Worm (Caenorhabditis elegans): Measurements from ENCODE around the gene eat-4.

eat-4 gene

ce11 chrIII:9144744-9145390 lies 8.2 kb downstream of the eat-4 start, which contains the start of the genes ZK512.2 and ZK512.4 (continued):
- TF ChIP-seq nhr-71 (tag; optimal IDR thresholded peaks at IDR 0.05) (peak; percentile 23), egl-13 (tag; optimal IDR thresholded peaks at IDR 0.05) (no peak), mdl-1 (tag; optimal IDR thresholded peaks at IDR 0.05) (no peak), ztf-4 (tag; optimal IDR thresholded peaks at IDR 0.05) (no peak), Y116A8C.19 (tag; optimal IDR thresholded peaks at IDR 0.05; ENCODE audit: borderline replicate concordance) (no peak), lin-15B (tag; optimal IDR thresholded peaks at IDR 0.05) (no peak), zip-4 (GFP tag; optimal IDR thresholded peaks at IDR 0.05) (no peak), efl-1 (optimal IDR thresholded peaks at IDR 0.05) (peak; percentile 20 to 27), efl-1 (GFP tag; optimal IDR thresholded peaks at IDR 0.05 in 1 of 2) (peak; percentile 58 to 91), ces-1 (GFP tag; optimal IDR thresholded peaks at IDR 0.05) (no peak), ama-1 (optimal IDR thresholded peaks at IDR 0.05) (no peak), fkh-10 (GFP tag; optimal IDR thresholded peaks at IDR 0.05) (no peak), lin-13 (GFP tag; optimal IDR thresholded peaks at IDR 0.05) (no peak), tbx-2 (tag; optimal IDR thresholded peaks at IDR 0.05) (no peak), nhr-28 (tag; optimal IDR thresholded peaks at IDR 0.05) (no peak), fkh-4 (tag; optimal IDR thresholded peaks at IDR 0.05; ENCODE audit: borderline replicate concordance) (no peak), nhr-76 (tag; optimal IDR thresholded peaks at IDR 0.05) (no peak), ceh-8 (GFP tag; optimal IDR thresholded peaks at IDR 0.05) (no peak), dsc-1 (tag; optimal IDR thresholded peaks at IDR 0.05) (no peak), jun-1 (tag; optimal IDR thresholded peaks at IDR 0.05) (no peak), lin-39 (tag; optimal IDR thresholded peaks at IDR 0.05) (no peak), egl-27 (tag; optimal IDR thresholded peaks at IDR 0.05) (no peak), mef-2 (tag; optimal IDR thresholded peaks at IDR 0.05) (no peak), lin-14 (GFP tag; optimal IDR thresholded peaks at IDR 0.05) (no peak), nhr-90 (tag; optimal IDR thresholded peaks at IDR 0.05; ENCODE audit: poor library complexity) (no peak), ceh-88 (GFP tag; IDR thresholded peaks at IDR 0.05) (no peak)

ce11 chrIII:9145765-9146164 lies 9.1 kb downstream of the eat-4 start, which contains the start of gene ZK512.8:
TSS of gene ZK512.8 (plus strand) at chrIII:9146065.
- TF ChIP-seq ceh-8 (GFP tag; optimal IDR thresholded peaks at IDR 0.05) (no peak), ztf-11 (tag; optimal IDR thresholded peaks at IDR 0.05) (no peak), nhr-90 (tag; optimal IDR thresholded peaks at IDR 0.05; ENCODE audit: poor library complexity) (no peak), blmp-1 (tag; optimal IDR thresholded peaks at IDR 0.05) (no peak), alr-1 (tag; optimal IDR thresholded peaks at IDR 0.05; ENCODE audit: borderline replicate concordance) (no peak), snpc-4 (tag; optimal IDR thresholded peaks at IDR 0.05) (no peak), F16B12.6 (tag; optimal IDR thresholded peaks at IDR 0.05) (no peak), nhr-84 (tag; optimal IDR thresholded peaks at IDR 0.05) (no peak), pag-3 (tag; optimal IDR thresholded peaks at IDR 0.05; ENCODE audit: borderline replicate concordance, insufficient read depth) (no peak), elt-2 (tag; optimal IDR thresholded peaks at IDR 0.05) (no peak), aha-1 (tag; optimal IDR thresholded peaks at IDR 0.05) (no peak), lir-3 (tag; optimal IDR thresholded peaks at IDR 0.05; ENCODE audit: poor library complexity) (no peak), mep-1 (tag; optimal IDR thresholded peaks at IDR 0.05) (no peak), egl-13 (tag; optimal IDR thresholded peaks at IDR 0.05) (no peak), rnt-1 (tag; optimal IDR thresholded peaks at IDR 0.05) (no peak)

ce11 chrIII:9149132-9149531 lies 12.4 kb downstream of the eat-4 start:
- TF ChIP-seq fos-1 (tag; optimal IDR thresholded peaks at IDR 0.05) = no peak
- TF ChIP-seq dpl-1 (GFP tag; optimal IDR thresholded peaks at IDR 0.05) = no peak
- TF ChIP-seq pag-3 (tag; optimal IDR thresholded peaks at IDR 0.05; ENCODE audit: borderline replicate concordance, insufficient read depth) = no peak
- TF ChIP-seq lin-39 (tag; optimal IDR thresholded peaks at IDR 0.05) = no peak
- no peak for TF ChIP-seq nhr-84 (tag; optimal IDR thresholded peaks at IDR 0.05)
- no peak for TF ChIP-seq fkh-8 (tag; optimal IDR thresholded peaks at IDR 0.05)
- TF ChIP-seq ets-5 (GFP tag; IDR thresholded peaks at IDR 0.05) = no peak
